Worm (Caenorhabditis elegans) whole organism, young adult: Measurements from ENCODE around the gene fbxa-27.
A peak's percentile ranks its signal among the peaks of the same experiment; 100 is the strongest.
"Not testable (repeated sequence)": the region's sequence is repeated elsewhere in the genome, so short reads cannot be mapped to it uniquely, and the experiment has no call there.

Experiments
- B0035.1 ChIP-seq: sonication (generic microtip); optimal IDR thresholded peaks from 2 replicates; lab custom pipeline; 2016; ENCODE audit warnings: missing genetic modification characterization, mild to moderate bottlenecking, missing compliant biosample characterization, missing genotype, missing genetic modification reagents
- B0336.3 ChIP-seq: fragments of 200-800 bp; sonication (Bioruptor generic); IDR thresholded peaks from 2 replicates; pipeline ENCODE4 v1.3.6; 2022; ENCODE audit warnings: missing genetic modification characterization, missing compliant biosample characterization
- F10E7.11 ChIP-seq: sonication (generic microtip); optimal IDR thresholded peaks from 2 replicates; lab custom pipeline; 2017; ENCODE audit warnings: mild to moderate bottlenecking, missing genetic modification characterization, moderate library complexity, missing compliant biosample characterization
- F22D6.2 ChIP-seq: sonication (generic microtip); optimal IDR thresholded peaks from 2 replicates; lab custom pipeline; 2016; ENCODE audit warnings: mild to moderate bottlenecking, missing genetic modification characterization, missing compliant biosample characterization
- F52B5.7 ChIP-seq: sonication (generic microtip); optimal IDR thresholded peaks from 2 replicates; lab custom pipeline; 2016; ENCODE audit warnings: mild to moderate bottlenecking, missing genetic modification characterization, missing compliant biosample characterization
- F55B11.4 ChIP-seq: sonication (generic microtip); optimal IDR thresholded peaks from 2 replicates; lab custom pipeline; 2016; ENCODE audit warnings: missing compliant biosample characterization, missing genetic modification characterization, borderline replicate concordance; ENCODE audit not compliant: insufficient read depth
- T26A5.8 ChIP-seq: sonication (generic microtip); optimal IDR thresholded peaks from 2 replicates; lab custom pipeline; 2016; ENCODE audit warnings: missing genetic modification characterization, missing compliant biosample characterization
- Y53G8AR.9 ChIP-seq: fragments of 200-800 bp; sonication (Bioruptor generic); conservative IDR thresholded peaks from 2 replicates; pipeline ENCODE4 v1.3.6; 2022; ENCODE audit warnings: missing genetic modification reagents, missing genetic modification characterization, missing compliant biosample characterization
- Y56A3A.18 ChIP-seq: fragments of 200-800 bp; sonication (Bioruptor generic); IDR thresholded peaks from 2 replicates; pipeline ENCODE4 v1.3.6; 2022; ENCODE audit warnings: missing genetic modification reagents, missing genetic modification characterization, missing compliant biosample characterization
- athp-1 ChIP-seq: sonication (generic microtip); optimal IDR thresholded peaks from 2 replicates; lab custom pipeline; 2017; ENCODE audit warnings: mild to moderate bottlenecking, missing genetic modification characterization, missing compliant biosample characterization
- ccch-3 ChIP-seq: fragments of 200-800 bp; sonication (Bioruptor generic); optimal IDR thresholded peaks from 2 replicates; lab custom pipeline; 2018; ENCODE audit warnings: mild to moderate bottlenecking, missing genetic modification characterization, missing compliant biosample characterization
- cebp-2 ChIP-seq: fragments of 200-800 bp; sonication (Bioruptor generic); IDR thresholded peaks from 2 replicates; pipeline ENCODE4 v1.3.6; 2022; ENCODE audit warnings: missing genetic modification characterization, missing compliant biosample characterization
- ceh-27 ChIP-seq: fragments of 200-800 bp; sonication (Bioruptor generic); optimal IDR thresholded peaks from 2 replicates; lab custom pipeline; 2018; ENCODE audit warnings: mild to moderate bottlenecking, missing genetic modification characterization, moderate library complexity, missing compliant biosample characterization
- egl-18 ChIP-seq: fragments of 200-800 bp; sonication (Bioruptor generic); IDR thresholded peaks from 2 replicates; pipeline ENCODE4 v1.3.6; 2022; ENCODE audit warnings: missing genetic modification reagents, missing genetic modification characterization, missing compliant biosample characterization
- egl-44 ChIP-seq: fragments of 200-800 bp; sonication (Bioruptor generic); IDR thresholded peaks from 2 replicates; pipeline ENCODE4 v1.3.6; 2022; ENCODE audit warnings: missing genetic modification reagents, missing genetic modification characterization, missing compliant biosample characterization
- ekl-4 ChIP-seq: fragments of 200-800 bp; sonication (Bioruptor generic); IDR thresholded peaks from 2 replicates; pipeline ENCODE4 v1.3.6; 2022; ENCODE audit warnings: missing genetic modification reagents, missing genetic modification characterization, missing compliant biosample characterization
- fkh-3 ChIP-seq: sonication (generic microtip); optimal IDR thresholded peaks from 2 replicates; lab custom pipeline; 2016; ENCODE audit warnings: mild to moderate bottlenecking, missing genetic modification characterization, missing compliant biosample characterization
- him-1 ChIP-seq: sonication (generic microtip); optimal IDR thresholded peaks from 2 replicates; lab custom pipeline; 2016; ENCODE audit warnings: missing genotype, missing genetic modification reagents, missing genetic modification characterization, missing compliant biosample characterization
- hlh-12 ChIP-seq: sonication (generic microtip); optimal IDR thresholded peaks from 2 replicates; lab custom pipeline; 2016; ENCODE audit warnings: missing genetic modification characterization, missing compliant biosample characterization
- hsf-1 ChIP-seq: fragments of 200-800 bp; sonication (Bioruptor generic); IDR thresholded peaks from 2 replicates; pipeline ENCODE4 v1.3.6; 2022; ENCODE audit warnings: missing genetic modification reagents, missing genetic modification characterization, missing compliant biosample characterization
- lir-1 ChIP-seq: fragments of 200-800 bp; sonication (Bioruptor generic); conservative IDR thresholded peaks from 2 replicates; pipeline ENCODE4 v1.3.6; 2022; ENCODE audit warnings: missing genetic modification reagents, missing genetic modification characterization, missing compliant biosample characterization
- madf-6 ChIP-seq: fragments of 200-800 bp; sonication (Bioruptor generic); IDR thresholded peaks from 2 replicates; pipeline ENCODE4 v1.3.6; 2022; ENCODE audit warnings: missing genetic modification reagents, missing genetic modification characterization, missing compliant biosample characterization
- mel-28 ChIP-seq: sonication (generic microtip); optimal IDR thresholded peaks from 2 replicates; lab custom pipeline; 2016; ENCODE audit warnings: borderline replicate concordance, mild to moderate bottlenecking, missing genetic modification characterization, missing compliant biosample characterization
- mxl-1 ChIP-seq: sonication (generic microtip); optimal IDR thresholded peaks from 2 replicates; lab custom pipeline; 2016; ENCODE audit warnings: missing genetic modification characterization, missing compliant biosample characterization
- nfya-2 ChIP-seq: fragments of 200-800 bp; sonication (Bioruptor generic); IDR thresholded peaks from 2 replicates; pipeline ENCODE4 v1.3.6; 2022; ENCODE audit warnings: missing genetic modification reagents, missing genetic modification characterization, missing compliant biosample characterization
- nhr-120 ChIP-seq: fragments of 200-800 bp; sonication (Bioruptor generic); IDR thresholded peaks from 2 replicates; pipeline ENCODE4 v1.3.6; 2022; ENCODE audit warnings: missing genetic modification characterization, missing compliant biosample characterization
- nhr-179 ChIP-seq: sonication (generic microtip); optimal IDR thresholded peaks from 2 replicates; lab custom pipeline; 2016; ENCODE audit warnings: mild to moderate bottlenecking, missing genetic modification characterization, missing compliant biosample characterization
- nhr-27 ChIP-seq: fragments of 200-800 bp; sonication (Bioruptor generic); optimal IDR thresholded peaks from 2 replicates; lab custom pipeline; 2018; ENCODE audit warnings: mild to moderate bottlenecking, missing genetic modification characterization, moderate library complexity, missing compliant biosample characterization
- nhr-90 ChIP-seq: sonication (generic microtip); optimal IDR thresholded peaks from 2 replicates; lab custom pipeline; 2016; ENCODE audit warnings: missing genotype, mild to moderate bottlenecking, missing genetic modification characterization, missing compliant biosample characterization
- repo-1 ChIP-seq: sonication (generic microtip); optimal IDR thresholded peaks from 2 replicates; lab custom pipeline; 2017; ENCODE audit warnings: mild to moderate bottlenecking, missing genetic modification characterization, missing compliant biosample characterization
- tlf-1 ChIP-seq: fragments of 200-800 bp; sonication (Bioruptor generic); optimal IDR thresholded peaks from 2 replicates; lab custom pipeline; 2018; ENCODE audit warnings: mild to moderate bottlenecking, missing genetic modification characterization, missing compliant biosample characterization
- unc-130 ChIP-seq: sonication (generic microtip); optimal IDR thresholded peaks from 2 replicates; lab custom pipeline; 2016; ENCODE audit warnings: missing genetic modification reagents, missing genetic modification characterization, missing compliant biosample characterization
- zfh-2 ChIP-seq: fragments of 200-800 bp; sonication (Bioruptor generic); conservative IDR thresholded peaks from 2 replicates; pipeline ENCODE4 v1.3.6; 2022; ENCODE audit warnings: missing genetic modification reagents, missing genetic modification characterization, missing compliant biosample characterization
- zim-3 ChIP-seq: sonication (generic microtip); optimal IDR thresholded peaks from 2 replicates; lab custom pipeline; 2017; ENCODE audit warnings: mild to moderate bottlenecking, missing genetic modification characterization, moderate library complexity, missing compliant biosample characterization
- ztf-3 ChIP-seq: fragments of 200-800 bp; sonication (Bioruptor generic); optimal IDR thresholded peaks from 2 replicates; lab custom pipeline; 2018; ENCODE audit warnings: mild to moderate bottlenecking, missing genetic modification characterization, missing compliant biosample characterization

The fbxa-27 gene

DNA sequence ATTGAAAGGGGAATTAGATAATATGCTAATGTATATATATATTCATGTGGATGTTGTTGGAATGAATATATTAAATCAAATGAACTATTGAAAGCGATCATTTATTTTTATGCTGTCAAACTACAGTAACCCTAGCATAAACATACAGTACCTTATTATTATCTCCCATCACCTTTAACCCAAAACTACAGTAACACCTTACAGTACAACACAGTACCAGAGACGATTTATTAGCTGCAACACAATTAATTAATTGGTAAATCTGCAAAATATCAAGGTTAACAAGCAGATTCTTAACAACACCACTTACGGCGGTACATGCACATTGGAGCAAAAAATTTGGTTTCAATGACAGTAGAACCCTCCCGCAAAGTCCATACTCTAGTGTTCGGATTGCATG lies 12.6 kb downstream of the fbxa-27 start, which contains the start of gene Y82E9BL.1:
Gene Y82E9BL.1, minus strand, starts transcription at position 101 of the 400 bp plus-strand sequence.
- TF ChIP-seq fkh-3 (no peak), mel-28 (tag; lab: Kevin White, UChicago) (no peak), egl-44 (GFP tag; lab: Robert Waterston, UW) (no peak), unc-130 (GFP tag; lab: Kevin White, UChicago) (no peak), ekl-4 (GFP tag; lab: Robert Waterston, UW) (no peak), madf-6 (no peak), cebp-2 (GFP tag; lab: Robert Waterston, UW) (no peak), nhr-179 (no peak), F10E7.11 (tag; lab: Kevin White, UChicago) (no peak), hlh-12 (no peak), Y53G8AR.9 (GFP tag; lab: Robert Waterston, UW) (no peak), nfya-2 (GFP tag; lab: Robert Waterston, UW) (no peak), lir-1 (GFP tag; lab: Robert Waterston, UW) (no peak), athp-1 (no peak), ceh-27 (GFP tag; lab: Kevin White, UChicago) (no peak), zim-3 (no peak), F22D6.2 (tag; lab: Kevin White, UChicago) (no peak), ztf-3 (GFP tag; lab: Kevin White, UChicago) (no peak), nhr-120 (GFP tag; lab: Robert Waterston, UW) (no peak), him-1 (no peak)

DNA sequence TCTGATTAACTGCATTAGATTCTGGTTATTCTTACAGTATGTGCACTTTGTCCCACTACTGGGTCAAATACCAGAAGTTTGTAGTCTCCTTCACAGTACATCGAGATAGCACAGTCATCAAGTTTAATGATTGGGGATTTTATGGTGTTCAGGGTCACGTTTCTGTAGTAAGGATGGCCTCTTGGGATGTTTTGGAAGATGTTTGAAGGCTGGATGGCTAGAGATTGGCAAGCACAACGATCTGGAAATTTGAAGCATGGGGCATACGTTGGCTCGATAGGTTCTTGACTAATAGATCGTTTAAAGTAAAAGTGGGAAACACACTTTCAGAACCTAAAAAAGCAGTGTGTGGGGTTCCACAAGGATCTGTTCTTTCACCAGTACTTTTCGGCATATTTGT lies 15.2 kb downstream of the fbxa-27 start, which contains the start of gene Y82E9BR.8:
Gene Y82E9BR.8, minus strand, starts transcription at position 101 of the 400 bp plus-strand sequence.
- not testable (repeated sequence) for TF ChIP-seq T26A5.8, nhr-90, mxl-1 (tag; lab: Kevin White, UChicago)

DNA sequence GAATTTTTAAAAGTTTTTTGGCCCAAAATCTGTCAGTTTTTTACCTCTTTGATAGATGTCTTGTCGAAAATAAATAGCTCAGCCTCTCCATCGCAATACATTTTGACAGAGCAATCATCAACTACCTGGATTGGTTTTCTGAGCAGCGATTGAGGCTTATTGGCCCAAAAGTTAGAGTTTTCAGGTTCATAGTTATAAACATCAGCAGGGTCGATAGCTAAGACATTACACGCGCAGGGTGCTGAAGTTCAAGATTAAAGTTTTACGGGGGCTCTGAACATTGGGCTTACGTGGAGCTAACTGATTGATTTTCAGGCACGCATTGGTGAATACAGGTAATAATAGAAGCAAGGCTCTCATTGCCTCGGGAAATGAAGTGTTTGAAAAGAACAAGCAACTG lies 16.9 kb downstream of the fbxa-27 start, which contains the start of gene Y82E9BR.9:
Gene Y82E9BR.9, minus strand, starts transcription at position 101 of the 400 bp plus-strand sequence.
- TF ChIP-seq repo-1 (tag; lab: Kevin White, UChicago) (no peak), F55B11.4 (no peak), nhr-120 (GFP tag; lab: Robert Waterston, UW) (no peak), B0035.1 (no peak), Y56A3A.18 (GFP tag; lab: Robert Waterston, UW) (no peak)
- TF ChIP-seq, all 124 proteins: peak for 0

DNA sequence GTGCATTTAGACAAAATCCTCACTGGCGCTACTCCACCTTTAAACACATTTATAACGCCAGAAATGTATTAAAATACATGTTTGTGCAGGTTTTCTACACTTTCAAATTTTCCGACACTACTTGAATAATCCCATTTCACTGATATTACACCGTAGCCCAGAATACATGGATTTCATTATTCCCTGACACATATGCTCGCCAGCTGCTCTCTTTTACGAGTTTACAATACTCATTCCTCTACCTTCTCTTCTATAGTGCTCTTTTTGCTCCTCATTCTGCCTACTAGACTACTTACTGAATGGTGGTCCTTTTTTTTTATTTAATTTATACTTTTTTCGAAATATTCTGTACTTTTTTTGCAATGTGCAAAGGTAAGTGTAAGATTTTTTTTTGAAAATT lies 29.8 kb downstream of the fbxa-27 start:
- TF ChIP-seq cebp-2 (GFP tag; lab: Robert Waterston, UW): no peak
- TF ChIP-seq hsf-1: no peak
- TF ChIP-seq ccch-3 (GFP tag; lab: Kevin White, UChicago): no peak
- no peak for TF ChIP-seq egl-18 (GFP tag; lab: Robert Waterston, UW)
- no peak for TF ChIP-seq T26A5.8 (tag; lab: Kevin White, UChicago)
- no peak for TF ChIP-seq nhr-27 (tag; lab: Kevin White, UChicago)
- TF ChIP-seq tlf-1: no peak
- TF ChIP-seq F52B5.7: no peak
- TF ChIP-seq unc-130 (GFP tag; lab: Kevin White, UChicago): no peak

DNA sequence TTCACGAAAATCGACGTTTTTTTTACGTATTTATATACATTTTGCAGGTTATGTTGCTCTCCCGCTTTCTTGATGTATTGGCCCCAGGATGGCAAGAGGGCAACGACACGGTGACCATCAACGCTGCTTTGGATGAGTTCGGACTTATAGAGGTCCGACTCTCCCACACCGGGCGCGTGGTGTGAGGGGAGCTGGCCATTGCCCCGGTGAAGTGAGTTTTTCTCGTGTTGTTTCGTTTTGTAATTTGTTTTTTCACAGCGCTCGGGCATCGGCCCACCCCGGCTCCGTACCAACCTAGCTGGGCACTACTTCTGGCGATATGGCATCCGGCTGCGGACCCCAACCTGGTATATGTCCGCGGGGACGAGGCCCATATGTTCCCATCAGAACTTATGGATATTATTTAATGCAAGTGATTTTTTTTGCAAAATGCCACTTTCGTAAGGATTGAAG lies 31.6 kb downstream of the fbxa-27 start, which contains the start of gene Y82E9BR.20:
Gene Y82E9BR.20, plus strand, starts transcription at position 51 of the 453 bp plus-strand sequence.
- TF ChIP-seq B0336.3 (GFP tag; lab: Robert Waterston, UW): no peak
- TF ChIP-seq zfh-2 (GFP tag; lab: Robert Waterston, UW): peak; percentile 67
